Fruit fly (Drosophila melanogaster): ENCODE measurements around the gene CG17698.
A peak's percentile ranks its signal among the peaks of the same experiment; 100 is the strongest.
"Not testable (repeated sequence)": the region's sequence is repeated elsewhere in the genome, so short reads cannot be mapped to it uniquely, and the experiment has no call there.

Gene CG17698

dm6 chr3L:23737660-23738059, at the start of gene CG17698:
Gene CG17698 (plus strand): TSS chr3L:23737960.
- not testable (repeated sequence) for TF ChIP-seq CrebA (GFP tag; optimal IDR thresholded peaks at IDR 0.05; ENCODE audit: borderline replicate concordance); GATAd (GFP tag; optimal IDR thresholded peaks at IDR 0.05); Vsx2 (GFP tag; optimal IDR thresholded peaks at IDR 0.05; ENCODE audit: partially characterized antibody)

dm6 chr3L:23689807-23690206, 48.0 kb upstream of the CG17698 start:
- no peak for TF ChIP-seq tai (GFP tag; optimal IDR thresholded peaks at IDR 0.05)
- TF ChIP-seq Jra (GFP tag; optimal IDR thresholded peaks at IDR 0.05) = no peak
- no peak for TF ChIP-seq sv (GFP tag; optimal IDR thresholded peaks at IDR 0.05)
- no peak for TF ChIP-seq GATAd (GFP tag; optimal IDR thresholded peaks at IDR 0.05)
- TF ChIP-seq dl (GFP tag; optimal IDR thresholded peaks at IDR 0.05; ENCODE audit: insufficient read depth in 1 of 2, partially characterized antibody in 2 of 2) = no peak
- TF ChIP-seq dsf (GFP tag; optimal IDR thresholded peaks at IDR 0.05; ENCODE audit: borderline replicate concordance) = no peak
- no peak for TF ChIP-seq CrebA (GFP tag; optimal IDR thresholded peaks at IDR 0.05; ENCODE audit: borderline replicate concordance)
- TF ChIP-seq foxo (GFP tag; optimal IDR thresholded peaks at IDR 0.05) = no peak
- TF ChIP-seq br (GFP tag; optimal IDR thresholded peaks at IDR 0.05) = no peak

dm6 chr3L:23714772-23715171, 23.0 kb upstream of the CG17698 start, which contains the start of gene Spf30:
Gene Spf30 (plus strand): TSS chr3L:23715023.
- no peak for TF ChIP-seq ey (GFP tag; optimal IDR thresholded peaks at IDR 0.05)
- peak; percentile 15 for TF ChIP-seq woc (GFP tag; optimal IDR thresholded peaks at IDR 0.05)
- TF ChIP-seq N (GFP tag; optimal IDR thresholded peaks at IDR 0.05) = peak; percentile 67

- TF ChIP-seq N (GFP tag; optimal IDR thresholded peaks at IDR 0.05) = no peak
Measured at dm6 chr3L:23726261-23726879, 11.4 kb upstream of the CG17698 start, which contains the start of gene CG40298. Gene CG40298 (plus strand): TSS chr3L:23726829.

- peak; percentile 49 for TF ChIP-seq Vsx2 (GFP tag; optimal IDR thresholded peaks at IDR 0.05; ENCODE audit: partially characterized antibody)
- TF ChIP-seq dsf (GFP tag; optimal IDR thresholded peaks at IDR 0.05; ENCODE audit: borderline replicate concordance) = no peak
- TF ChIP-seq ey (GFP tag; optimal IDR thresholded peaks at IDR 0.05) = no peak
- no peak for TF ChIP-seq lola (GFP tag; optimal IDR thresholded peaks at IDR 0.05)
- no peak for TF ChIP-seq h (GFP tag; optimal IDR thresholded peaks at IDR 0.05)
- no peak for TF ChIP-seq woc (GFP tag; optimal IDR thresholded peaks at IDR 0.05)
Measured at dm6 chr3L:23738183-23738831, 547 bp downstream of the CG17698 start.

dm6 chr3L:23783931-23784330, 46.2 kb downstream of the CG17698 start, which contains the start of gene CG43968:
Gene CG43968 (plus strand): TSS chr3L:23784231.
- TF ChIP-seq sv (GFP tag; optimal IDR thresholded peaks at IDR 0.05) (no peak), Rel (GFP tag; optimal IDR thresholded peaks at IDR 0.05) (no peak), Rel (tag; optimal IDR thresholded peaks at IDR 0.05) (no peak), Hr78 (GFP tag; optimal IDR thresholded peaks at IDR 0.05) (no peak), Hnf4 (GFP tag; optimal IDR thresholded peaks at IDR 0.05) (no peak), CrebA (GFP tag; optimal IDR thresholded peaks at IDR 0.05; ENCODE audit: borderline replicate concordance) (no peak), CG32264 (GFP tag; optimal IDR thresholded peaks at IDR 0.05) (no peak), Mio (GFP tag; optimal IDR thresholded peaks at IDR 0.05) (no peak), psq (GFP tag; optimal IDR thresholded peaks at IDR 0.05) (no peak), OdsH (GFP tag; optimal IDR thresholded peaks at IDR 0.05) (no peak), Hr83 (GFP tag; optimal IDR thresholded peaks at IDR 0.05; ENCODE audit: poor library complexity, severe bottlenecking) (no peak)
